Fruit fly (Drosophila melanogaster) whole organism, pupa: ENCODE results near the gene f-cup.

Source experiments
- CG10348 ChIP-seq: fragments of 200-800 bp; sonication (Bioruptor generic); IDR thresholded peaks from 2 replicates; pipeline ENCODE4 v1.3.6; 2022; ENCODE audit warnings: missing biosample characterization, missing genetic modification characterization
- CG12605 ChIP-seq: fragments of 200-800 bp; sonication (Bioruptor generic); IDR thresholded peaks from 2 replicates; pipeline ENCODE4 v1.3.6; 2022; ENCODE audit warnings: missing biosample characterization, missing genetic modification characterization
- CG13204 ChIP-seq: fragments of 200-800 bp; sonication (Bioruptor generic); optimal IDR thresholded peaks from 2 replicates; lab custom pipeline; 2018; ENCODE audit warnings: missing biosample characterization, mild to moderate bottlenecking, missing genetic modification characterization, moderate library complexity
- CG14655 ChIP-seq: fragments of 200-800 bp; sonication (Bioruptor generic); optimal IDR thresholded peaks from 3 replicates; lab custom pipeline; 2017; ENCODE audit warnings: mild to moderate bottlenecking, missing biosample characterization, missing genetic modification reagents, missing genetic modification characterization
- CG15710 ChIP-seq: fragments of 200-800 bp; sonication (Bioruptor generic); optimal IDR thresholded peaks from 2 replicates; lab custom pipeline; 2018; ENCODE audit warnings: missing biosample characterization, mild to moderate bottlenecking, missing genetic modification characterization, moderate library complexity
- CG17806 ChIP-seq: fragments of 200-800 bp; sonication (Bioruptor generic); optimal IDR thresholded peaks from 2 replicates; lab custom pipeline; 2018; ENCODE audit warnings: missing biosample characterization, mild to moderate bottlenecking, missing genetic modification characterization, moderate library complexity
- CG32121 ChIP-seq: fragments of 200-800 bp; sonication (Bioruptor generic); IDR thresholded peaks from 2 replicates; pipeline ENCODE4 v1.3.6; 2022; ENCODE audit warnings: missing biosample characterization, missing genetic modification characterization
- CG34367 ChIP-seq: fragments of 200-800 bp; sonication (Bioruptor generic); optimal IDR thresholded peaks from 2 replicates; lab custom pipeline; 2018; ENCODE audit warnings: missing biosample characterization, mild to moderate bottlenecking, missing genetic modification characterization
- CG4496 ChIP-seq: fragments of 200-800 bp; sonication (Bioruptor generic); IDR thresholded peaks from 3 replicates; pipeline ENCODE4 v1.3.6; 2022; ENCODE audit warnings: missing biosample characterization, missing genetic modification characterization
- CG8159 ChIP-seq: fragments of 200-800 bp; sonication (Bioruptor generic); optimal IDR thresholded peaks from 3 replicates; lab custom pipeline; 2018; ENCODE audit warnings: missing biosample characterization, mild to moderate bottlenecking, missing genetic modification characterization, moderate library complexity
- CG8301 ChIP-seq: fragments of 200-800 bp; sonication (Bioruptor generic); optimal IDR thresholded peaks from 2 replicates; lab custom pipeline; 2018; ENCODE audit warnings: missing biosample characterization, mild to moderate bottlenecking, missing genetic modification characterization
- CG9948 ChIP-seq: fragments of 200-800 bp; sonication (Bioruptor generic); optimal IDR thresholded peaks from 2 replicates; lab custom pipeline; 2018; ENCODE audit warnings: missing biosample characterization, mild to moderate bottlenecking, missing genetic modification characterization, moderate library complexity
- D1 ChIP-seq: fragments of 200-800 bp; sonication (Bioruptor generic); optimal IDR thresholded peaks from 2 replicates; lab custom pipeline; 2018; ENCODE audit warnings: missing biosample characterization, mild to moderate bottlenecking, missing genetic modification characterization, moderate library complexity
- EcR ChIP-seq: fragments of 200-800 bp; sonication (Bioruptor generic); optimal IDR thresholded peaks from 3 replicates; lab custom pipeline; 2019; ENCODE audit warnings: missing biosample characterization, missing genetic modification characterization, mild to moderate bottlenecking, moderate library complexity, missing genetic modification reagents
- Ets98B ChIP-seq: fragments of 200-800 bp; sonication (Bioruptor generic); IDR thresholded peaks from 2 replicates; pipeline ENCODE4 v1.3.6; 2022; ENCODE audit warnings: missing biosample characterization, missing genetic modification characterization
- Pif1A ChIP-seq: fragments of 200-800 bp; sonication (Bioruptor generic); optimal IDR thresholded peaks from 3 replicates; lab custom pipeline; 2016; ENCODE audit warnings: missing biosample characterization, missing genetic modification characterization
- Pif1B ChIP-seq: fragments of 200-800 bp; sonication (Bioruptor generic); optimal IDR thresholded peaks from 3 replicates; lab custom pipeline; 2016; ENCODE audit warnings: missing biosample characterization, missing genetic modification characterization
- Snoo ChIP-seq: fragments of 200-800 bp; sonication (Bioruptor generic); optimal IDR thresholded peaks from 3 replicates; lab custom pipeline; 2017; ENCODE audit warnings: missing biosample characterization, mild to moderate bottlenecking, missing genetic modification characterization, inconsistent platforms
- fd96Ca ChIP-seq: fragments of 200-800 bp; sonication (Bioruptor generic); IDR thresholded peaks from 3 replicates; pipeline ENCODE4 v1.3.6; 2022; ENCODE audit warnings: missing biosample characterization, missing genetic modification characterization
- gl ChIP-seq: fragments of 200-800 bp; sonication (Bioruptor generic); optimal IDR thresholded peaks from 2 replicates; lab custom pipeline; 2018; ENCODE audit warnings: missing biosample characterization, mild to moderate bottlenecking, missing genetic modification characterization
- rn ChIP-seq: fragments of 200-800 bp; sonication (Bioruptor generic); IDR thresholded peaks from 2 replicates; pipeline ENCODE4 v1.3.6; 2022; ENCODE audit warnings: missing biosample characterization, missing genetic modification characterization

f-cup gene

dm6 chr3R:13683624-13684568, 16.7 kb downstream of the f-cup start, which contains the start of gene flfl:
Gene flfl, plus strand, starts transcription at chr3R:13683921.
- TF ChIP-seq CG32121 = no peak
- peak; percentile 34 for TF ChIP-seq EcR (GFP tag; lab: Kevin White, UChicago)
- TF ChIP-seq Pif1B = no peak
- no peak for TF ChIP-seq D1 (tag; lab: Kevin White, UChicago)
- no peak for TF ChIP-seq CG10348 (GFP tag; lab: Robert Waterston, UW)
- TF ChIP-seq CG8159 (tag; lab: Kevin White, UChicago) = peak; percentile 13
- TF ChIP-seq CG9948 (tag; lab: Kevin White, UChicago) = no peak
- peak; percentile 19 for TF ChIP-seq gl (tag; lab: Kevin White, UChicago)
- TF ChIP-seq CG13204 (GFP tag; lab: Kevin White, UChicago) = no peak
- no peak for TF ChIP-seq Snoo (tag; lab: Kevin White, UChicago)
- TF ChIP-seq fd96Ca = no peak
- no peak for TF ChIP-seq CG14655
- TF ChIP-seq rn (GFP tag; lab: Robert Waterston, UW) = no peak
- TF ChIP-seq Ets98B (GFP tag; lab: Robert Waterston, UW) = no peak
- TF ChIP-seq Pif1A (GFP tag; lab: Kevin White, UChicago) = no peak
- no peak for TF ChIP-seq CG4496 (GFP tag; lab: Robert Waterston, UW)
- no peak for TF ChIP-seq CG34367 (tag; lab: Kevin White, UChicago)
- TF ChIP-seq CG15710 (tag; lab: Kevin White, UChicago) = no peak
- no peak for TF ChIP-seq CG8301 (tag; lab: Kevin White, UChicago)

- TF ChIP-seq CG10348 (GFP tag; lab: Robert Waterston, UW) = no peak
- no peak for TF ChIP-seq Snoo (tag; lab: Kevin White, UChicago)
- no peak for TF ChIP-seq CG15710 (tag; lab: Kevin White, UChicago)
- TF ChIP-seq Pif1B = no peak
- TF ChIP-seq CG9948 (tag; lab: Kevin White, UChicago) = no peak
- TF ChIP-seq gl (tag; lab: Kevin White, UChicago) = no peak
- no peak for TF ChIP-seq Pif1A (GFP tag; lab: Kevin White, UChicago)
- TF ChIP-seq CG14655 = no peak
- no peak for TF ChIP-seq CG8301 (tag; lab: Kevin White, UChicago)
- TF ChIP-seq D1 (tag; lab: Kevin White, UChicago) = no peak
- no peak for TF ChIP-seq CG13204 (GFP tag; lab: Kevin White, UChicago)
- no peak for TF ChIP-seq Ets98B (GFP tag; lab: Robert Waterston, UW)
- TF ChIP-seq CG12605 = no peak
Measured at dm6 chr3R:13682994-13683623, 17.5 kb downstream of the f-cup start.

- TF ChIP-seq CG4496 (GFP tag; lab: Robert Waterston, UW) (peak; percentile 94), CG34367 (tag; lab: Kevin White, UChicago) (peak; percentile 66), fd96Ca (peak; percentile 88), CG32121 (peak; percentile 80), CG15710 (tag; lab: Kevin White, UChicago) (peak; percentile 60), Pif1B (peak; percentile 74), CG8301 (tag; lab: Kevin White, UChicago) (peak; percentile 66), CG13204 (GFP tag; lab: Kevin White, UChicago) (no peak), rn (GFP tag; lab: Robert Waterston, UW) (peak; percentile 75), D1 (tag; lab: Kevin White, UChicago) (no peak), gl (tag; lab: Kevin White, UChicago) (peak; percentile 23), CG9948 (tag; lab: Kevin White, UChicago) (peak; percentile 61), Snoo (tag; lab: Kevin White, UChicago) (peak; percentile 62), CG14655 (no peak), CG17806 (tag; lab: Kevin White, UChicago) (peak; percentile 69), CG8159 (tag; lab: Kevin White, UChicago) (peak; percentile 59), EcR (GFP tag; lab: Kevin White, UChicago) (no peak), CG12605 (peak; percentile 78), Pif1A (GFP tag; lab: Kevin White, UChicago) (peak; percentile 80), Ets98B (GFP tag; lab: Robert Waterston, UW) (peak; percentile 87), CG10348 (GFP tag; lab: Robert Waterston, UW) (peak; percentile 47; the same call in 1 of the 2 replicates)
- TF ChIP-seq, all 21 proteins: peak for 17
Measured at dm6 chr3R:13676137-13677086, 24.2 kb downstream of the f-cup start, which contains the start of the genes Lkb1 and CG9588. Gene Lkb1, plus strand, starts transcription at chr3R:13676549. Gene CG9588, minus strand, starts transcription at chr3R:13676681.

dm6 chr3R:13674492-13675033, 26.1 kb downstream of the f-cup start, which contains the start of gene Task6:
Gene Task6, minus strand, starts transcription at chr3R:13674542.
- TF ChIP-seq CG17806 (tag; lab: Kevin White, UChicago) = no peak
- TF ChIP-seq CG34367 (tag; lab: Kevin White, UChicago) = no peak
- no peak for TF ChIP-seq CG32121
- TF ChIP-seq CG8159 (tag; lab: Kevin White, UChicago) = no peak
- TF ChIP-seq CG4496 (GFP tag; lab: Robert Waterston, UW) = no peak
- TF ChIP-seq Ets98B (GFP tag; lab: Robert Waterston, UW) = no peak
- no peak for TF ChIP-seq CG12605
- no peak for TF ChIP-seq fd96Ca
- no peak for TF ChIP-seq CG8301 (tag; lab: Kevin White, UChicago)
- no peak for TF ChIP-seq EcR (GFP tag; lab: Kevin White, UChicago)
- TF ChIP-seq CG13204 (GFP tag; lab: Kevin White, UChicago) = no peak
- TF ChIP-seq gl (tag; lab: Kevin White, UChicago) = no peak
- no peak for TF ChIP-seq D1 (tag; lab: Kevin White, UChicago)
- no peak for TF ChIP-seq CG15710 (tag; lab: Kevin White, UChicago)
- no peak for TF ChIP-seq CG9948 (tag; lab: Kevin White, UChicago)
- TF ChIP-seq, all 21 proteins: peak for 0
